Comparison of ENCODE assay signal across 2 worm cellular contexts in the genomic region with DNA sequence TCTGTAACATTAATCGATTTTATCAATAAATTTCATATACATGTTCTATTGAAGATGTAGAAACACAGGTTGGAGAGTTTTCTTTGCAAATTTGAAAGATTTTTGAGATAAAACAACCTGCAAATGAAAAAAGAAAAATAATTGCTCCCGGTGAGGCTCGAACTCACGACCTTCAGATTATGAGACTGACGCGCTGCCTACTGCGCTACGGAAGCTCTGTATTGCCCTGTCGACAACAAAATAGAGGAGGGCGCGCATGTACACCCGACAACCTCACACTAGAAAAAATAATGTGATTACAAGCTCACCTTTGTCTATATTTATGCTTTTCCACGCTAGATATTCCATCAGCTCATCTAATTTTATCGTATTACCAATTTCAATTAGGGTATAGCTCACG.
TF ChIP-seq lines count a peak whose summit lies in the region.

No protein-coding gene starts in this region.

TF ChIP-seq in whole organism, L4 larva, 104 proteins besides CTCF, POLR2A, EP300 and RAD21 (continued from another document and continues in another):
- TF ChIP-seq pha-4 (GFP tag; IDR thresholded peaks at IDR 0.05; lab: Robert Waterston, UW), result no peak; the same call in 1 of the 2 replicates
- no peak for TF ChIP-seq pha-4 (tag; optimal IDR thresholded peaks at IDR 0.05; lab: Kevin White, UChicago)
- TF ChIP-seq egl-27 (tag; optimal IDR thresholded peaks at IDR 0.05; lab: Kevin White, UChicago), result no peak
- no peak for TF ChIP-seq saeg-2 (GFP tag; IDR thresholded peaks at IDR 0.05; lab: Robert Waterston, UW)
- no peak for TF ChIP-seq skn-1 (tag; optimal IDR thresholded peaks at IDR 0.05; lab: Kevin White, UChicago)
- 0 out of 2 replicates have a peak, but pooled peaks have one; percentile 27 for TF ChIP-seq Y75B8A.6 (GFP tag; IDR thresholded peaks at IDR 0.05; lab: Robert Waterston, UW)
- 0 out of 2 replicates have a peak, but pooled peaks have one; percentile 17 for TF ChIP-seq ZK337.2 (GFP tag; IDR thresholded peaks at IDR 0.05; lab: Robert Waterston, UW)
- TF ChIP-seq ztf-7 (tag; optimal IDR thresholded peaks at IDR 0.05; lab: Kevin White, UChicago), result no peak
- TF ChIP-seq tra-1 (GFP tag; IDR thresholded peaks at IDR 0.05; lab: Robert Waterston, UW), result peak; percentile 69; the same call in 1 of the 2 replicates
- peak; percentile 30; the same call in 1 of the 2 replicates for TF ChIP-seq php-3 (GFP tag; IDR thresholded peaks at IDR 0.05; lab: Robert Waterston, UW)
- TF ChIP-seq aly-2 (tag; optimal IDR thresholded peaks at IDR 0.05; lab: Kevin White, UChicago), result no peak
- TF ChIP-seq nhr-77 (tag; optimal IDR thresholded peaks at IDR 0.05; lab: Kevin White, UChicago), result no peak
- no peak for TF ChIP-seq fos-1 (tag; optimal IDR thresholded peaks at IDR 0.05; lab: Kevin White, UChicago)
- no peak for TF ChIP-seq lsy-2 (tag; optimal IDR thresholded peaks at IDR 0.05; lab: Kevin White, UChicago)
- TF ChIP-seq ces-1 (GFP tag; optimal IDR thresholded peaks at IDR 0.05; lab: Kevin White, UChicago), result no peak
- TF ChIP-seq ZK546.5 (tag; optimal IDR thresholded peaks at IDR 0.05; lab: Kevin White, UChicago), result no peak
- no peak for TF ChIP-seq nhr-10 (tag; optimal IDR thresholded peaks at IDR 0.05; lab: Kevin White, UChicago)
- peak; percentile 11 for TF ChIP-seq duxl-1 (tag; optimal IDR thresholded peaks at IDR 0.05; lab: Kevin White, UChicago; ENCODE audit: poor library complexity)
- TF ChIP-seq ctbp-1 (GFP tag; IDR thresholded peaks at IDR 0.05; lab: Robert Waterston, UW), result 0 out of 2 replicates have a peak, but pooled peaks have one; percentile 41
- TF ChIP-seq lin-39 (tag; optimal IDR thresholded peaks at IDR 0.05; lab: Kevin White, UChicago), result no peak
- TF ChIP-seq unc-62 (GFP tag; optimal IDR thresholded peaks at IDR 0.05 in 1 of 2; lab: Kevin White, UChicago), result no peak
- TF ChIP-seq unc-62 (tag; optimal IDR thresholded peaks at IDR 0.05; lab: Kevin White, UChicago), result no peak
- TF ChIP-seq zip-11 (GFP tag; IDR thresholded peaks at IDR 0.05; lab: Robert Waterston, UW), result no peak
- TF ChIP-seq lin-1 (GFP tag; IDR thresholded peaks at IDR 0.05; lab: Robert Waterston, UW), result 0 out of 2 replicates have a peak, but pooled peaks have one; percentile 30
- no peak for TF ChIP-seq zfp-2 (tag; optimal IDR thresholded peaks at IDR 0.05; lab: Kevin White, UChicago)
- no peak for TF ChIP-seq dpl-1 (GFP tag; optimal IDR thresholded peaks at IDR 0.05; lab: Kevin White, UChicago)
- no peak for TF ChIP-seq nhr-76 (tag; optimal IDR thresholded peaks at IDR 0.05; lab: Kevin White, UChicago)
- TF ChIP-seq nhr-237 (tag; optimal IDR thresholded peaks at IDR 0.05; lab: Kevin White, UChicago), result no peak
- no peak for TF ChIP-seq sdz-12 (GFP tag; optimal IDR thresholded peaks at IDR 0.05; lab: Kevin White, UChicago)
- no peak for TF ChIP-seq aha-1 (tag; lab: Kevin White, UChicago)
- no peak for TF ChIP-seq set-16 (GFP tag; IDR thresholded peaks at IDR 0.05; lab: Robert Waterston, UW)
- TF ChIP-seq ceh-28 (tag; optimal IDR thresholded peaks at IDR 0.05; lab: Kevin White, UChicago), result no peak
- TF ChIP-seq unc-39 (tag; optimal IDR thresholded peaks at IDR 0.05; lab: Kevin White, UChicago), result no peak
- TF ChIP-seq daf-16 (GFP tag; optimal IDR thresholded peaks at IDR 0.05; lab: Kevin White, UChicago), result peak in 1 of 2 experiments; percentile 50
- TF ChIP-seq daf-16 (tag; optimal IDR thresholded peaks at IDR 0.05; lab: Kevin White, UChicago), result peak; percentile 25
- peak; percentile 56 for TF ChIP-seq hmg-1.1 (GFP tag; IDR thresholded peaks at IDR 0.05; lab: Robert Waterston, UW)
- TF ChIP-seq hlh-11 (tag; optimal IDR thresholded peaks at IDR 0.05; lab: Kevin White, UChicago), result no peak
- no peak for TF ChIP-seq nhr-25 (tag; optimal IDR thresholded peaks at IDR 0.05; lab: Kevin White, UChicago; ENCODE audit: borderline replicate concordance, insufficient read depth)
- TF ChIP-seq lin-38 (GFP tag; IDR thresholded peaks at IDR 0.05; lab: Robert Waterston, UW), result no peak
- peak; percentile 7 for TF ChIP-seq gei-8 (GFP tag; optimal IDR thresholded peaks at IDR 0.05; lab: Kevin White, UChicago)
- no peak for TF ChIP-seq T20F7.1 (GFP tag; optimal IDR thresholded peaks at IDR 0.05; lab: Kevin White, UChicago)
- TF ChIP-seq spr-1 (tag; optimal IDR thresholded peaks at IDR 0.05; lab: Kevin White, UChicago), result peak; percentile 28
- no peak for TF ChIP-seq jun-1 (tag; optimal IDR thresholded peaks at IDR 0.05; lab: Kevin White, UChicago)
- no peak for TF ChIP-seq mdt-29 (GFP tag; IDR thresholded peaks at IDR 0.05; lab: Robert Waterston, UW)
- TF ChIP-seq daf-12 (tag; optimal IDR thresholded peaks at IDR 0.05; lab: Kevin White, UChicago), result no peak
- TF ChIP-seq daf-8 (GFP tag; IDR thresholded peaks at IDR 0.05; lab: Robert Waterston, UW), result no peak
- peak in 1 of 2 experiments; percentile 73; a peak in 1 of 4 replicates for TF ChIP-seq madf-5 (GFP tag; IDR thresholded peaks at IDR 0.05; lab: Robert Waterston, UW)
- no peak; the same call in 1 of the 2 replicates for TF ChIP-seq Y105C5A.15 (GFP tag; IDR thresholded peaks at IDR 0.05; lab: Robert Waterston, UW)
- TF ChIP-seq ceh-44 (GFP tag; IDR thresholded peaks at IDR 0.05; lab: Robert Waterston, UW), result peak; percentile 68
- TF ChIP-seq dmd-9 (GFP tag; IDR thresholded peaks at IDR 0.05; lab: Robert Waterston, UW), result peak; percentile 51; the same call in 1 of the 2 replicates
- no peak for TF ChIP-seq pqm-1 (tag; optimal IDR thresholded peaks at IDR 0.05; lab: Kevin White, UChicago)
- peak; percentile 27; the same call in 1 of the 2 replicates for TF ChIP-seq dmd-6 (GFP tag; IDR thresholded peaks at IDR 0.05; lab: Robert Waterston, UW)
- no peak for TF ChIP-seq nhr-28 (tag; optimal IDR thresholded peaks at IDR 0.05; lab: Kevin White, UChicago)
- no peak for TF ChIP-seq tag-97 (GFP tag; IDR thresholded peaks at IDR 0.05; lab: Robert Waterston, UW)
- peak; percentile 9 for TF ChIP-seq Y5F2A.4 (GFP tag; optimal IDR thresholded peaks at IDR 0.05; lab: Kevin White, UChicago)
- TF ChIP-seq cey-2 (tag; optimal IDR thresholded peaks at IDR 0.05; lab: Kevin White, UChicago; ENCODE audit: borderline replicate concordance, insufficient read depth), result no peak
- TF ChIP-seq mep-1 (tag; optimal IDR thresholded peaks at IDR 0.05; lab: Kevin White, UChicago), result no peak
- TF ChIP-seq zag-1 (tag; optimal IDR thresholded peaks at IDR 0.05; lab: Kevin White, UChicago), result no peak
- no peak for TF ChIP-seq lin-29 (GFP tag; IDR thresholded peaks at IDR 0.05; lab: Robert Waterston, UW)
- no peak for TF ChIP-seq ztf-11 (tag; optimal IDR thresholded peaks at IDR 0.05; lab: Kevin White, UChicago)
- no peak for TF ChIP-seq daf-19 (GFP tag; conservative IDR thresholded peaks at IDR 0.05; lab: Robert Waterston, UW)
- TF ChIP-seq dve-1 (tag; optimal IDR thresholded peaks at IDR 0.05; lab: Kevin White, UChicago; ENCODE audit: insufficient read depth), result no peak
- 0 out of 2 replicates have a peak, but pooled peaks have one; percentile 52 for TF ChIP-seq F26F4.8 (GFP tag; conservative IDR thresholded peaks at IDR 0.05; lab: Robert Waterston, UW)

TF ChIP-seq in whole organism, late embryonic, 69 proteins besides CTCF, POLR2A, EP300 and RAD21 (continued from another document):
- TF ChIP-seq nhr-11 (tag; optimal IDR thresholded peaks at IDR 0.05; lab: Kevin White, UChicago) (no peak), sdc-2 (tag; optimal IDR thresholded peaks at IDR 0.05; lab: Kevin White, UChicago) (peak; percentile 65), eyg-1 (tag; optimal IDR thresholded peaks at IDR 0.05; lab: Kevin White, UChicago) (no peak), fax-1 (tag; optimal IDR thresholded peaks at IDR 0.05; lab: Kevin White, UChicago) (peak; percentile 42), che-1 (tag; optimal IDR thresholded peaks at IDR 0.05; lab: Kevin White, UChicago) (peak; percentile 35), odd-2 (tag; optimal IDR thresholded peaks at IDR 0.05; lab: Kevin White, UChicago) (no peak), rnt-1 (tag; optimal IDR thresholded peaks at IDR 0.05; lab: Kevin White, UChicago) (no peak), C38D4.7 (GFP tag; optimal IDR thresholded peaks at IDR 0.05; lab: Kevin White, UChicago) (peak; percentile 37), hlh-30 (tag; optimal IDR thresholded peaks at IDR 0.05; lab: Kevin White, UChicago; ENCODE audit: insufficient read depth) (no peak), F13H6.1 (tag; optimal IDR thresholded peaks at IDR 0.05; lab: Kevin White, UChicago) (peak; percentile 16), pha-2 (tag; optimal IDR thresholded peaks at IDR 0.05; lab: Kevin White, UChicago) (no peak), mec-3 (tag; optimal IDR thresholded peaks at IDR 0.05; lab: Kevin White, UChicago; ENCODE audit: borderline replicate concordance) (no peak), ceh-14 (tag; optimal IDR thresholded peaks at IDR 0.05; lab: Kevin White, UChicago) (peak; percentile 18), pax-1 (tag; optimal IDR thresholded peaks at IDR 0.05; lab: Kevin White, UChicago) (no peak), ceh-48 (tag; optimal IDR thresholded peaks at IDR 0.05; lab: Kevin White, UChicago) (no peak), elt-4 (tag; optimal IDR thresholded peaks at IDR 0.05; lab: Kevin White, UChicago) (no peak), unc-3 (GFP tag; conservative IDR thresholded peaks at IDR 0.05; lab: Robert Waterston, UW) (peak; percentile 69), unc-3 (tag; optimal IDR thresholded peaks at IDR 0.05; lab: Kevin White, UChicago) (no peak), ceh-31 (tag; optimal IDR thresholded peaks at IDR 0.05; lab: Kevin White, UChicago) (no peak), ceh-24 (tag; optimal IDR thresholded peaks at IDR 0.05; lab: Kevin White, UChicago) (no peak), nhr-232 (tag; optimal IDR thresholded peaks at IDR 0.05; lab: Kevin White, UChicago) (peak; percentile 8), Y22D7AL.16 (tag; optimal IDR thresholded peaks at IDR 0.05; lab: Kevin White, UChicago) (peak; percentile 4), elt-2 (tag; optimal IDR thresholded peaks at IDR 0.05; lab: Kevin White, UChicago) (peak; percentile 59), gmeb-2 (tag; optimal IDR thresholded peaks at IDR 0.05; lab: Kevin White, UChicago) (peak; percentile 32), lim-6 (tag; optimal IDR thresholded peaks at IDR 0.05; lab: Kevin White, UChicago) (no peak), fkh-6 (tag; optimal IDR thresholded peaks at IDR 0.05; lab: Kevin White, UChicago) (no peak), unc-55 (GFP tag; optimal IDR thresholded peaks at IDR 0.05; lab: Kevin White, UChicago) (no peak), ceh-6 (GFP tag; optimal IDR thresholded peaks at IDR 0.05; lab: Kevin White, UChicago) (no peak), unc-86 (tag; optimal IDR thresholded peaks at IDR 0.05; lab: Kevin White, UChicago) (peak; percentile 4), nfya-1 (tag; optimal IDR thresholded peaks at IDR 0.05; lab: Kevin White, UChicago) (peak; percentile 11), syd-9 (tag; optimal IDR thresholded peaks at IDR 0.05; lab: Kevin White, UChicago) (no peak), fkh-10 (GFP tag; optimal IDR thresholded peaks at IDR 0.05; lab: Kevin White, UChicago) (no peak)
